Fruit fly (Drosophila melanogaster) whole organism, adult: ENCODE measurements around the gene GC1.

Experiments used
- CG11617 ChIP-seq: fragments of 200-800 bp; sonication (Bioruptor generic); optimal IDR thresholded peaks from 2 replicates; lab custom pipeline; 2017; ENCODE audit warnings: mild to moderate bottlenecking, missing biosample characterization, missing genetic modification reagents, missing genetic modification characterization
- pad ChIP-seq: fragments of 200-800 bp; sonication (Bioruptor generic); optimal IDR thresholded peaks from 3 replicates; lab custom pipeline; 2017; ENCODE audit warnings: missing biosample characterization, missing genetic modification characterization, mild to moderate bottlenecking, moderate library complexity, missing genetic modification reagents

The GC1 gene

DNA sequence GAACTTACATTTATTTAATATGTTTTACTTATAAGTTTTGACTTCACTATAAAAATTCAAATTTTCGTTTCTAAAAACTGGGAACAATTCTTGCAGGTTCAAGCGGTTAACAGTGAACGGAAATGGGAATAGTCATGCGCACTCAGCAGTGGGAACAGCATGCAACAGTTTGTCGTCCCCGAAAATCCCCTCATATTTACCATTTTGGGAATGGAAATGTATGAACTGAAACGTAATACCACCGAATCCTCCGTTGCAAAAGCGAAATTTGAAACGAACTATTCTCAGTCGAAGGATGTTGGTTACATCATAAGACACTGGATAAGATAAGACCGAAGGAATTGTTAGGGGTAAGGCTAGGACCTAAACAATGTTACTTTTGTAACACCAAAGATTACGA is 53.5 kb downstream of the GC1 start:
- peak; percentile 85 for TF ChIP-seq pad (GFP tag; lab: Kevin White, UChicago)
- TF ChIP-seq CG11617 (GFP tag; lab: Kevin White, UChicago), result no peak
